Worm (Caenorhabditis elegans): Measurements from ENCODE around the gene xtr-2.
"Not testable (repeated sequence)": the region's sequence is repeated elsewhere in the genome, so short reads cannot be mapped to it uniquely, and the experiment has no call there.

xtr-2 gene

ce11 chrX:12302755-12303154, 12.6 kb upstream of the xtr-2 start, which contains the start of gene dot-1.3:
dot-1.3 (minus strand) TSS chrX:12302855.
- not testable (repeated sequence) for TF ChIP-seq tra-4 (tag; optimal IDR thresholded peaks at IDR 0.05); hmg-4 (GFP tag; optimal IDR thresholded peaks at IDR 0.05); pes-1 (GFP tag; IDR thresholded peaks at IDR 0.05)

ce11 chrX:12304231-12304630, 11.1 kb upstream of the xtr-2 start:
- TF ChIP-seq tbx-11 (GFP tag; IDR thresholded peaks at IDR 0.05) (no peak), ceh-36 (tag; optimal IDR thresholded peaks at IDR 0.05) (no peak), hmg-4 (GFP tag; optimal IDR thresholded peaks at IDR 0.05) (no peak), ceh-13 (GFP tag; optimal IDR thresholded peaks at IDR 0.05) (no peak), ama-1 (optimal IDR thresholded peaks at IDR 0.05) (no peak), tra-4 (tag; optimal IDR thresholded peaks at IDR 0.05) (no peak), aly-1 (tag; optimal IDR thresholded peaks at IDR 0.05) (no peak), B0310.2 (tag; optimal IDR thresholded peaks at IDR 0.05) (no peak), F13C5.2 (tag; optimal IDR thresholded peaks at IDR 0.05) (no peak), hnd-1 (tag; optimal IDR thresholded peaks at IDR 0.05) (no peak), flt-1 (GFP tag; IDR thresholded peaks at IDR 0.05) (no peak), sea-1 (GFP tag; conservative IDR thresholded peaks at IDR 0.05) (no peak), pes-1 (GFP tag; IDR thresholded peaks at IDR 0.05) (no peak), tbx-37 (GFP tag; conservative IDR thresholded peaks at IDR 0.05) (no peak), hmbx-1 (tag; optimal IDR thresholded peaks at IDR 0.05) (no peak), scrt-1 (GFP tag; IDR thresholded peaks at IDR 0.05) (no peak), ets-7 (tag; optimal IDR thresholded peaks at IDR 0.05) (no peak)

ce11 chrX:12306565-12306964, 8.8 kb upstream of the xtr-2 start, which contains the start of gene phf-32:
phf-32 (plus strand) TSS chrX:12306865.
- TF ChIP-seq flt-1 (GFP tag; IDR thresholded peaks at IDR 0.05) (no peak), hmbx-1 (tag; optimal IDR thresholded peaks at IDR 0.05) (no peak), tbx-11 (GFP tag; IDR thresholded peaks at IDR 0.05) (no peak), pes-1 (GFP tag; IDR thresholded peaks at IDR 0.05) (no peak), hnd-1 (tag; optimal IDR thresholded peaks at IDR 0.05) (no peak), ets-7 (tag; optimal IDR thresholded peaks at IDR 0.05) (no peak), scrt-1 (GFP tag; IDR thresholded peaks at IDR 0.05) (no peak), aly-1 (tag; optimal IDR thresholded peaks at IDR 0.05) (no peak), tbx-37 (GFP tag; conservative IDR thresholded peaks at IDR 0.05) (no peak), ceh-36 (tag; optimal IDR thresholded peaks at IDR 0.05) (no peak)

ce11 chrX:12308045-12308499, 7.3 kb upstream of the xtr-2 start, which contains the start of gene F17A2.16:
F17A2.16 (plus strand) TSS chrX:12308449.
- TF ChIP-seq hnd-1 (tag; optimal IDR thresholded peaks at IDR 0.05); pes-1 (GFP tag; IDR thresholded peaks at IDR 0.05); tbx-11 (GFP tag; IDR thresholded peaks at IDR 0.05): not testable (repeated sequence)

- TF ChIP-seq flt-1 (GFP tag; IDR thresholded peaks at IDR 0.05) (no peak), F13C5.2 (tag; optimal IDR thresholded peaks at IDR 0.05) (no peak), pes-1 (GFP tag; IDR thresholded peaks at IDR 0.05) (no peak), tbx-11 (GFP tag; IDR thresholded peaks at IDR 0.05) (no peak), ceh-36 (tag; optimal IDR thresholded peaks at IDR 0.05) (no peak)
These were observed 1.6 kb upstream of the xtr-2 start for ce11 chrX:12313779-12314178.

DNA sequence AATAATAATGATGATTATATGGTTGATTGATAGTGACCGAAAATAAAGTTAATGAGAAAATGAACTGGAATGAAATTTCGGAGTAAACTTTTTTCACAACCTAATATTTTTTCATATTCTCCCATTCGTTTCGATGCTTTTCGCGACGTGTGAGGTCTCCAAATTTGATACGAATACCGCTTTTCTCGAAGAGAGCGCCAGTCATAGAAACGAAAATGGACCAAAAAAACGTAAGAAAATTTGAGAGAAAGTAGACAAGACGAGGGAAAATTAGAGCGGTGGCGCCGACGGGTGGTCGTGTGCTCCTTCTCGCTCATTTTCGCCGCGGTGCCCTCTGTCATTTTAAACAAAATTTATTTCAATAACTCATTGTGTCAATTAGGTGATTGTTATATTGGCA, 973 bp upstream of the xtr-2 start:
- TF ChIP-seq hnd-1 (tag; optimal IDR thresholded peaks at IDR 0.05): no peak
- no peak for TF ChIP-seq aly-1 (tag; optimal IDR thresholded peaks at IDR 0.05)
- TF ChIP-seq tbx-11 (GFP tag; IDR thresholded peaks at IDR 0.05): no peak
- no peak for TF ChIP-seq tbx-37 (GFP tag; conservative IDR thresholded peaks at IDR 0.05)
- TF ChIP-seq ets-7 (tag; optimal IDR thresholded peaks at IDR 0.05): no peak
- no peak for TF ChIP-seq ceh-13 (GFP tag; optimal IDR thresholded peaks at IDR 0.05)
- TF ChIP-seq ama-1 (optimal IDR thresholded peaks at IDR 0.05): no peak
- TF ChIP-seq flt-1 (GFP tag; IDR thresholded peaks at IDR 0.05): no peak
- TF ChIP-seq hmg-4 (GFP tag; optimal IDR thresholded peaks at IDR 0.05): no peak
- no peak for TF ChIP-seq ceh-36 (tag; optimal IDR thresholded peaks at IDR 0.05)
- TF ChIP-seq scrt-1 (GFP tag; IDR thresholded peaks at IDR 0.05): no peak

DNA sequence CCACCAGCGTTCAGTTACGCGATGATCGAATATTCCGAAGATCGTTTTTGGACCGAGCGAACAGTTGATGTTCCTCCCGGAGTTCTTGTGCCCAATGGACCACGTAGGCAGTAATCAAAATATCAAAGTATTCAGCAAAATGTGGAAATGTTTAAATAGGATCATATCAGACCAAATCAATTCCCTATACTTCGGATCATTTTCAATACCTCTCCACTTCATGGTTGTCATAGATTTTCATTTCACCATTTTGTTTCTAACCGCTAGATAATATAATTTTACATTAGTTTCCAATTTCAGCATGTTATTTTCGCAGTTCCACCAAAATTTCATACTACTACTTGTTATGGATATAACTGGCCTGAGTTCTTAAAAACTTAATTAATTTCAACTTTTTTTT, 2.2 kb downstream of the xtr-2 start:
- TF ChIP-seq F13C5.2 (tag; optimal IDR thresholded peaks at IDR 0.05) (no peak), ama-1 (optimal IDR thresholded peaks at IDR 0.05) (no peak), ets-7 (tag; optimal IDR thresholded peaks at IDR 0.05) (no peak)

DNA sequence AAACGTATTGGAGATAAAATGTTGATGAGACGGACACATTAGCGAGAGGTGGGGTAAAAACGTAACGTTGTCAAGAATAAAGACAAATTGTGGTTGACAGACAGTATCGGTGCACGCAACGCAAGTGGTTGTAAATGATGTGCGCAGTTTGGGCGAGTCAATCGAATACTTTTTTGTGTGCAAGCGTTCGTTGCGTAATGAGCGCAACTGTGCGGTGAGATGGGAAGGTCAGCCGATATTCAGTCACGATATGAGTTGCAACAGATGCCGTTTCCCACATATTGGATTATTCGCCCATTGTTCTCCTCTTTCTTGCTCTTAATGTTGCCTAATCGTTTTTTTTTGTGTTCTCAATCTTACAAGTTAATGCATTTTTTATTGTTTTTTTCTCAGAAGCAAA, 5.4 kb downstream of the xtr-2 start, which contains the start of gene ceh-40:
Gene ceh-40 (minus strand): TSS at position 41 of the 400 bp plus-strand sequence.
- TF ChIP-seq F13C5.2 (tag; optimal IDR thresholded peaks at IDR 0.05) (no peak), ceh-13 (GFP tag; optimal IDR thresholded peaks at IDR 0.05) (no peak), tra-4 (tag; optimal IDR thresholded peaks at IDR 0.05) (no peak), scrt-1 (GFP tag; IDR thresholded peaks at IDR 0.05) (no peak), aly-1 (tag; optimal IDR thresholded peaks at IDR 0.05) (no peak), tbx-37 (GFP tag; conservative IDR thresholded peaks at IDR 0.05) (no peak), ceh-36 (tag; optimal IDR thresholded peaks at IDR 0.05) (no peak), hmg-4 (GFP tag; optimal IDR thresholded peaks at IDR 0.05) (no peak), flt-1 (GFP tag; IDR thresholded peaks at IDR 0.05) (no peak), B0310.2 (tag; optimal IDR thresholded peaks at IDR 0.05) (no peak), sea-1 (GFP tag; conservative IDR thresholded peaks at IDR 0.05) (no peak; the same call in 1 of the 2 replicates), tbx-11 (GFP tag; IDR thresholded peaks at IDR 0.05) (no peak), ama-1 (optimal IDR thresholded peaks at IDR 0.05) (no peak), pes-1 (GFP tag; IDR thresholded peaks at IDR 0.05) (no peak), ets-7 (tag; optimal IDR thresholded peaks at IDR 0.05) (no peak), hmbx-1 (tag; optimal IDR thresholded peaks at IDR 0.05) (no peak), hnd-1 (tag; optimal IDR thresholded peaks at IDR 0.05) (no peak)

All from whole organism, early embryonic.